Worm (Caenorhabditis elegans): Measurements from ENCODE around the gene T05C12.4.
A peak's percentile ranks its signal among the peaks of the same experiment; 100 is the strongest.

Gene T05C12.4

ce11 chrII:8136818-8137217 is 43.4 kb downstream of the T05C12.4 start, which contains the start of gene ctns-1 (continued):
- TF ChIP-seq lin-15B (tag; optimal IDR thresholded peaks at IDR 0.05): no peak

ce11 chrII:8135953-8136352 is 44.2 kb downstream of the T05C12.4 start:
- TF ChIP-seq unc-62 (GFP tag; optimal IDR thresholded peaks at IDR 0.05 in 1 of 2): peak in 1 of 2 experiments; percentile 94
- no peak for TF ChIP-seq unc-62 (tag; optimal IDR thresholded peaks at IDR 0.05)
- TF ChIP-seq nhr-42 (GFP tag; IDR thresholded peaks at IDR 0.05): no peak

ce11 chrII:8131413-8131966 is 48.7 kb downstream of the T05C12.4 start:
- no peak for TF ChIP-seq ztf-11 (tag; optimal IDR thresholded peaks at IDR 0.05)
- TF ChIP-seq tra-1 (GFP tag; IDR thresholded peaks at IDR 0.05): 0 out of 2 replicates have a peak, but pooled peaks have one; percentile 15
- TF ChIP-seq mes-2 (tag; optimal IDR thresholded peaks at IDR 0.05; ENCODE audit: poor library complexity, severe bottlenecking): peak; percentile 43
- no peak for TF ChIP-seq Y5F2A.4 (GFP tag; optimal IDR thresholded peaks at IDR 0.05)
- no peak for TF ChIP-seq nhr-28 (tag; optimal IDR thresholded peaks at IDR 0.05)
- no peak for TF ChIP-seq skn-1 (tag; optimal IDR thresholded peaks at IDR 0.05)
- TF ChIP-seq gei-8 (GFP tag; optimal IDR thresholded peaks at IDR 0.05): no peak
- no peak for TF ChIP-seq Y48G9A.11 (GFP tag; IDR thresholded peaks at IDR 0.05)
- peak; percentile 73 for TF ChIP-seq nhr-11 (tag; optimal IDR thresholded peaks at IDR 0.05)
- TF ChIP-seq T20F7.1 (GFP tag; optimal IDR thresholded peaks at IDR 0.05): no peak
- no peak for TF ChIP-seq tag-97 (GFP tag; IDR thresholded peaks at IDR 0.05)
- peak; percentile 97 for TF ChIP-seq aha-1 (tag)
- no peak for TF ChIP-seq ceh-44 (GFP tag; IDR thresholded peaks at IDR 0.05)
- no peak for TF ChIP-seq snpc-4 (tag; optimal IDR thresholded peaks at IDR 0.05)
- TF ChIP-seq F10B5.3 (tag; optimal IDR thresholded peaks at IDR 0.05): no peak
- no peak for TF ChIP-seq nhr-76 (tag; optimal IDR thresholded peaks at IDR 0.05)
- TF ChIP-seq ces-1 (GFP tag; optimal IDR thresholded peaks at IDR 0.05): no peak
- peak; percentile 67 for TF ChIP-seq hmg-1.1 (GFP tag; IDR thresholded peaks at IDR 0.05)
- TF ChIP-seq lin-15B (tag; optimal IDR thresholded peaks at IDR 0.05): no peak
- TF ChIP-seq Y105C5A.15 (GFP tag; IDR thresholded peaks at IDR 0.05): no peak
- no peak for TF ChIP-seq lin-39 (tag; optimal IDR thresholded peaks at IDR 0.05)
- TF ChIP-seq pha-4 (GFP tag; IDR thresholded peaks at IDR 0.05): no peak
- no peak for TF ChIP-seq pha-4 (tag; optimal IDR thresholded peaks at IDR 0.05)
- peak; percentile 67 for TF ChIP-seq fkh-10 (GFP tag; optimal IDR thresholded peaks at IDR 0.05)
- no peak for TF ChIP-seq F26F4.8 (GFP tag; conservative IDR thresholded peaks at IDR 0.05)
- TF ChIP-seq sdz-12 (GFP tag; optimal IDR thresholded peaks at IDR 0.05): no peak
- peak; percentile 57 for TF ChIP-seq nhr-42 (GFP tag; IDR thresholded peaks at IDR 0.05)
- TF ChIP-seq ama-1 (optimal IDR thresholded peaks at IDR 0.05): no peak
- no peak for TF ChIP-seq arid-1 (GFP tag; conservative IDR thresholded peaks at IDR 0.05)
- TF ChIP-seq daf-19 (GFP tag; conservative IDR thresholded peaks at IDR 0.05): no peak
- no peak for TF ChIP-seq vab-7 (GFP tag; IDR thresholded peaks at IDR 0.05)
- TF ChIP-seq fos-1 (tag; optimal IDR thresholded peaks at IDR 0.05): no peak
- TF ChIP-seq attf-4 (tag; optimal IDR thresholded peaks at IDR 0.05): no peak
- no peak for TF ChIP-seq ztf-7 (tag; optimal IDR thresholded peaks at IDR 0.05)
- 0 out of 2 replicates have a peak, but pooled peaks have one; percentile 57 for TF ChIP-seq D1046.2 (GFP tag; IDR thresholded peaks at IDR 0.05)
- peak; percentile 49 for TF ChIP-seq hlh-11 (tag; optimal IDR thresholded peaks at IDR 0.05)
- no peak for TF ChIP-seq nhr-111 (GFP tag; optimal IDR thresholded peaks at IDR 0.05)
- TF ChIP-seq zip-11 (GFP tag; IDR thresholded peaks at IDR 0.05): no peak
- TF ChIP-seq zag-1 (tag; optimal IDR thresholded peaks at IDR 0.05): no peak
- TF ChIP-seq unc-62 (GFP tag; optimal IDR thresholded peaks at IDR 0.05 in 1 of 2): peak in 1 of 2 experiments; percentile 51
- TF ChIP-seq unc-62 (tag; optimal IDR thresholded peaks at IDR 0.05): no peak
- no peak for TF ChIP-seq lin-1 (GFP tag; IDR thresholded peaks at IDR 0.05)
- no peak for TF ChIP-seq nhr-6 (tag; optimal IDR thresholded peaks at IDR 0.05)
- TF ChIP-seq zip-2 (tag; optimal IDR thresholded peaks at IDR 0.05): no peak
- TF ChIP-seq zfp-2 (tag; optimal IDR thresholded peaks at IDR 0.05): no peak
- TF ChIP-seq nhr-102 (tag; optimal IDR thresholded peaks at IDR 0.05): peak; percentile 9
- peak; percentile 80 for TF ChIP-seq egl-43 (GFP tag; IDR thresholded peaks at IDR 0.05)
- TF ChIP-seq lin-38 (GFP tag; IDR thresholded peaks at IDR 0.05): peak; percentile 32; the same call in 1 of the 2 replicates
